Worm (Caenorhabditis elegans): ENCODE data around the gene C13G3.1.

DNA sequence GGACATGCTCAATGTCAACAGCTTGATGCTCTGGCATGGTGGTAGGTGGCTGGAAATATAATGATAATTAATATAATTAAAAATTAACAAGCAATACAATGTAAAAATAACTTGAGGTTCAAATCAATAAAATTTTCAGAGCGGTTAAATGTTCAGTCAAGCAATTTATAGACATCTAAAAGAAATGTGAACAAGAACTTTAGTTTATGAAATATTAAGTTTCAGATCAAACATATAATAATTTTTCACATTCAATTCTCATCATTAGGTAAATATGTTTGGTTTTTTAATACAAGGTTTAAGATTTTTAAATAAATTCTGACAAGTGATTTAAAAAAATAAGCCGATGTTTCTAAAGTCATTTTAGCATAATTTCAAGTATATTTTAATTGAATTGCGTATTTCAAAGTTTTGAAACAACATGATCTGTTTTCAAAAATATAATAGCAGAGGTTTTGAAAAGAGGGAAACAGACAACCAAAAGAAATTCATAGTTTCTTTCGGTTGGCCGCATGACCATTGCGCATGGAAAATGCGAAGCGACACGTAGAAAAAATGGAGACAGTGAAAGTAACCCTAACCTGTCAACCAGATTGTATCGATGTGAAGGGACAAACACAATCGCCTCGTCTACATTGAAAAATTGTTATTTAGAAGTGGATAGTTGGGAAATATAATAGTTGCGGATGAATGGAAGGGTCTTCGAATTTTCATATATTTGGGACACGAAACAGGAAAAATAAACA, 48.1 kb upstream of the C13G3.1 start, which contains the start of gene T04C12.11:
- TF ChIP-seq med-1 (GFP tag; optimal IDR thresholded peaks at IDR 0.05; ENCODE audit: insufficient read depth) (no peak), cog-1 (tag; optimal IDR thresholded peaks at IDR 0.05) (no peak), T22C8.4 (GFP tag; IDR thresholded peaks at IDR 0.05) (no peak), flt-1 (GFP tag; IDR thresholded peaks at IDR 0.05) (no peak), klf-2 (GFP tag; conservative IDR thresholded peaks at IDR 0.05) (no peak)

Measured in whole organism, midembryonic.